Worm (Caenorhabditis elegans): ENCODE data around the gene F59E12.3.

Gene F59E12.3

DNA sequence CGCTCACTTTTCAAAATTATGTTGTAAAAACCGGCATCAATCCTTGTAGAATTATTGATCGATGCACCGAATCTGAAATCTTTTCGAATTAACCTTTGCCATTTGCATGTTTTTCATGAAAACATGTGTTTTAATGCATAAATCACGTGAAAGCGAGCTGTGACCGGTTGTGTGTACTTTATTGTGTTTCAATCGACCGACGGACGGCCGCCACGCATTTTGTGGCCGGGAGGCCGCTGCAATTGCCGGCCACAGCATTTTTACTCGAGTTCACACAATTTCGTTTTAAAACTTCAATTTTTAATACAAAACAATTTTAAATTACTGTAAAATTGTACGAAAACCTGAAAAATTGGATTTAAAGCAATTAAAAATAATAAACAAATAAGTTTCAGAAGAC lies 50.8 kb downstream of the F59E12.3 start, which contains the start of gene C25H3.11 (continued):
- TF ChIP-seq nhr-85 (tag) (peak; percentile 70), unc-86 (tag; optimal IDR thresholded peaks at IDR 0.05) (no peak), nhr-19 (GFP tag; conservative IDR thresholded peaks at IDR 0.05) (no peak), ceh-63 (GFP tag; optimal IDR thresholded peaks at IDR 0.05) (no peak), fkh-8 (tag; optimal IDR thresholded peaks at IDR 0.05) (no peak), pqm-1 (tag; optimal IDR thresholded peaks at IDR 0.05) (no peak), aly-2 (tag; optimal IDR thresholded peaks at IDR 0.05) (no peak), jun-1 (tag; optimal IDR thresholded peaks at IDR 0.05) (no peak), skn-1 (tag; optimal IDR thresholded peaks at IDR 0.05) (no peak), lsy-2 (tag; optimal IDR thresholded peaks at IDR 0.05) (peak; percentile 11 to 14), Y116A8C.19 (tag; optimal IDR thresholded peaks at IDR 0.05; ENCODE audit: borderline replicate concordance) (no peak), tbx-2 (tag; optimal IDR thresholded peaks at IDR 0.05) (no peak), egl-27 (tag; optimal IDR thresholded peaks at IDR 0.05) (no peak), nhr-84 (tag; optimal IDR thresholded peaks at IDR 0.05) (no peak), C04F5.9 (tag; optimal IDR thresholded peaks at IDR 0.05) (no peak), sptf-1 (tag; optimal IDR thresholded peaks at IDR 0.05) (no peak), unc-130 (tag; optimal IDR thresholded peaks at IDR 0.05) (peak; percentile 6), hlh-4 (tag; optimal IDR thresholded peaks at IDR 0.05) (no peak), ztf-4 (tag; optimal IDR thresholded peaks at IDR 0.05) (no peak), F16B12.6 (tag; optimal IDR thresholded peaks at IDR 0.05) (no peak), xbp-1 (tag; optimal IDR thresholded peaks at IDR 0.05) (no peak), zip-4 (GFP tag; optimal IDR thresholded peaks at IDR 0.05) (no peak), nhr-11 (tag; optimal IDR thresholded peaks at IDR 0.05) (no peak), fkh-4 (tag; optimal IDR thresholded peaks at IDR 0.05; ENCODE audit: borderline replicate concordance) (no peak), snpc-4 (tag; optimal IDR thresholded peaks at IDR 0.05) (no peak), alr-1 (tag; optimal IDR thresholded peaks at IDR 0.05; ENCODE audit: borderline replicate concordance) (no peak), C16A3.4 (tag; optimal IDR thresholded peaks at IDR 0.05) (peak; percentile 24), efl-3 (GFP tag; optimal IDR thresholded peaks at IDR 0.05) (no peak), sox-4 (tag; optimal IDR thresholded peaks at IDR 0.05) (no peak), mdl-1 (tag; optimal IDR thresholded peaks at IDR 0.05) (peak in 1 of 2 experiments; percentile 32), mab-9 (GFP tag; IDR thresholded peaks at IDR 0.05) (no peak)

Data from whole organism, L1 larva.